Fruit fly (Drosophila melanogaster): ENCODE measurements around the gene Cyp4d20.

Gene Cyp4d20

dm6 chr3L:2470735-2471395 lies 7.4 kb downstream of the Cyp4d20 start:
- no peak for TF ChIP-seq Sin3A (optimal IDR thresholded peaks at IDR 0.05)
- TF ChIP-seq ttk (optimal IDR thresholded peaks at IDR 0.05): no peak
- no peak for TF ChIP-seq insv (optimal IDR thresholded peaks at IDR 0.05)
- TF ChIP-seq psq (optimal IDR thresholded peaks at IDR 0.05): no peak
- no peak for TF ChIP-seq h (optimal IDR thresholded peaks at IDR 0.05)
- no peak for TF ChIP-seq Myc (optimal IDR thresholded peaks at IDR 0.05)

dm6 chr3L:2469660-2470059 lies 8.6 kb downstream of the Cyp4d20 start:
- no peak for TF ChIP-seq ttk (optimal IDR thresholded peaks at IDR 0.05)
- TF ChIP-seq Sin3A (optimal IDR thresholded peaks at IDR 0.05): no peak
- TF ChIP-seq psq (optimal IDR thresholded peaks at IDR 0.05): no peak
- TF ChIP-seq Myc (optimal IDR thresholded peaks at IDR 0.05): no peak

- TF ChIP-seq Sin3A (optimal IDR thresholded peaks at IDR 0.05): no peak
- no peak for TF ChIP-seq insv (optimal IDR thresholded peaks at IDR 0.05)
- no peak for TF ChIP-seq h (optimal IDR thresholded peaks at IDR 0.05)
- no peak for TF ChIP-seq Myc (optimal IDR thresholded peaks at IDR 0.05)
- no peak for TF ChIP-seq psq (optimal IDR thresholded peaks at IDR 0.05)
- TF ChIP-seq ttk (optimal IDR thresholded peaks at IDR 0.05): no peak
These were observed 9.7 kb downstream of the Cyp4d20 start for dm6 chr3L:2468509-2468908.

dm6 chr3L:2467424-2467838 lies 10.8 kb downstream of the Cyp4d20 start:
- TF ChIP-seq insv (optimal IDR thresholded peaks at IDR 0.05): no peak
- TF ChIP-seq Myc (optimal IDR thresholded peaks at IDR 0.05): no peak
- TF ChIP-seq ttk (optimal IDR thresholded peaks at IDR 0.05): no peak
- TF ChIP-seq psq (optimal IDR thresholded peaks at IDR 0.05): no peak
- TF ChIP-seq h (optimal IDR thresholded peaks at IDR 0.05): no peak
- no peak for TF ChIP-seq Sin3A (optimal IDR thresholded peaks at IDR 0.05)

dm6 chr3L:2466411-2467015 lies 11.7 kb downstream of the Cyp4d20 start:
- no peak for TF ChIP-seq insv (optimal IDR thresholded peaks at IDR 0.05)
- TF ChIP-seq psq (optimal IDR thresholded peaks at IDR 0.05): no peak
- TF ChIP-seq Myc (optimal IDR thresholded peaks at IDR 0.05): no peak

- no peak for TF ChIP-seq psq (optimal IDR thresholded peaks at IDR 0.05)
- no peak for TF ChIP-seq ttk (optimal IDR thresholded peaks at IDR 0.05)
- no peak for TF ChIP-seq Sin3A (optimal IDR thresholded peaks at IDR 0.05)
- no peak for TF ChIP-seq insv (optimal IDR thresholded peaks at IDR 0.05)
- no peak for TF ChIP-seq Myc (optimal IDR thresholded peaks at IDR 0.05)
- no peak for TF ChIP-seq h (optimal IDR thresholded peaks at IDR 0.05)
These were observed 16.2 kb downstream of the Cyp4d20 start for dm6 chr3L:2462017-2462416.

dm6 chr3L:2458763-2459162 lies 19.5 kb downstream of the Cyp4d20 start:
- TF ChIP-seq ttk (optimal IDR thresholded peaks at IDR 0.05) (no peak), Sin3A (optimal IDR thresholded peaks at IDR 0.05) (no peak), insv (optimal IDR thresholded peaks at IDR 0.05) (no peak), psq (optimal IDR thresholded peaks at IDR 0.05) (no peak), h (optimal IDR thresholded peaks at IDR 0.05) (no peak), Myc (optimal IDR thresholded peaks at IDR 0.05) (no peak)

- TF ChIP-seq Myc (optimal IDR thresholded peaks at IDR 0.05): no peak
- no peak for TF ChIP-seq ttk (optimal IDR thresholded peaks at IDR 0.05)
- no peak for TF ChIP-seq psq (optimal IDR thresholded peaks at IDR 0.05)
- no peak for TF ChIP-seq insv (optimal IDR thresholded peaks at IDR 0.05)
- no peak for TF ChIP-seq Sin3A (optimal IDR thresholded peaks at IDR 0.05)
- no peak for TF ChIP-seq h (optimal IDR thresholded peaks at IDR 0.05)
These were observed 20.5 kb downstream of the Cyp4d20 start for dm6 chr3L:2457557-2458240.

- no peak for TF ChIP-seq psq (optimal IDR thresholded peaks at IDR 0.05)
- TF ChIP-seq ttk (optimal IDR thresholded peaks at IDR 0.05): no peak
- no peak for TF ChIP-seq Sin3A (optimal IDR thresholded peaks at IDR 0.05)
- TF ChIP-seq h (optimal IDR thresholded peaks at IDR 0.05): no peak
- no peak for TF ChIP-seq Myc (optimal IDR thresholded peaks at IDR 0.05)
- TF ChIP-seq insv (optimal IDR thresholded peaks at IDR 0.05): no peak
These were observed 21.4 kb downstream of the Cyp4d20 start for dm6 chr3L:2456868-2457267.

- no peak for TF ChIP-seq h (optimal IDR thresholded peaks at IDR 0.05)
- TF ChIP-seq Sin3A (optimal IDR thresholded peaks at IDR 0.05): no peak
- no peak for TF ChIP-seq insv (optimal IDR thresholded peaks at IDR 0.05)
- no peak for TF ChIP-seq psq (optimal IDR thresholded peaks at IDR 0.05)
- no peak for TF ChIP-seq ttk (optimal IDR thresholded peaks at IDR 0.05)
- no peak for TF ChIP-seq Myc (optimal IDR thresholded peaks at IDR 0.05)
These were observed 32.0 kb downstream of the Cyp4d20 start for dm6 chr3L:2446201-2446600.

dm6 chr3L:2442330-2442729 lies 35.9 kb downstream of the Cyp4d20 start:
- TF ChIP-seq h (optimal IDR thresholded peaks at IDR 0.05) (no peak), psq (optimal IDR thresholded peaks at IDR 0.05) (no peak), ttk (optimal IDR thresholded peaks at IDR 0.05) (no peak), Myc (optimal IDR thresholded peaks at IDR 0.05) (no peak), insv (optimal IDR thresholded peaks at IDR 0.05) (no peak), Sin3A (optimal IDR thresholded peaks at IDR 0.05) (no peak)

- no peak for TF ChIP-seq Sin3A (optimal IDR thresholded peaks at IDR 0.05)
These were observed 36.4 kb downstream of the Cyp4d20 start for dm6 chr3L:2441831-2442230.
